Worm (Caenorhabditis elegans) whole organism, L4/young adult: ENCODE results near the gene R03H10.11.
"Not testable (repeated sequence)": the region's sequence is repeated elsewhere in the genome, so short reads cannot be mapped to it uniquely, and the experiment has no call there.

Experiments used
- W03F9.2 ChIP-seq: fragments of 150-350 bp; optimal IDR thresholded peaks from 2 replicates; lab custom pipeline; 2014; ENCODE audit warnings: missing biosample characterization, missing genetic modification characterization
- dao-5 ChIP-seq: sonication (generic microtip); optimal IDR thresholded peaks from 2 replicates; lab custom pipeline; 2016; ENCODE audit warnings: missing genotype, missing genetic modification characterization, moderate library complexity, missing compliant biosample characterization
- him-1 ChIP-seq: sonication (generic microtip); optimal IDR thresholded peaks from 2 replicates; lab custom pipeline; 2016; ENCODE audit warnings: missing genotype, missing genetic modification reagents, missing genetic modification characterization, missing compliant biosample characterization

DNA sequence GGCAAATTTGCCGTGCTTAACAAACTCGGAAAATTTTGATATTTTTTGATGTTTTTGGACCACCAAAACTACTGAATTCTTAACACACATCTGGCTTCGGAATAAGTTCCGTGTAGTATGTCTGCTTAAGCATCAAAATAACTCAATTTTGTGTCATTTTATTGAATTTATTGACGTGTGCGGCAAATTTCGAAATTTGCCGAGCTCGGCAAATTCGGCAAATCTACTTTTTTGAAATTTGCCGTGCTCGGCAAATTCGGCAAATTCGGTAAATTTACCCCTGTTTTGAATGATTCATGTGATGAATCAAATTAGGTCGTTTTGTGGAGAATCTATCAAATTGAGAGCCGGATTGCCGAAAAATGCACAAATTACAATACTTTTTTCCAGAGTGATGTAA, 47.2 kb upstream of the R03H10.11 start, which contains the start of gene ast-1:
- not testable (repeated sequence) for TF ChIP-seq him-1, W03F9.2, dao-5 (tag; lab: Kevin White, UChicago)
